Worm (Caenorhabditis elegans): Measurements from ENCODE around the gene F26D2.13.

DNA sequence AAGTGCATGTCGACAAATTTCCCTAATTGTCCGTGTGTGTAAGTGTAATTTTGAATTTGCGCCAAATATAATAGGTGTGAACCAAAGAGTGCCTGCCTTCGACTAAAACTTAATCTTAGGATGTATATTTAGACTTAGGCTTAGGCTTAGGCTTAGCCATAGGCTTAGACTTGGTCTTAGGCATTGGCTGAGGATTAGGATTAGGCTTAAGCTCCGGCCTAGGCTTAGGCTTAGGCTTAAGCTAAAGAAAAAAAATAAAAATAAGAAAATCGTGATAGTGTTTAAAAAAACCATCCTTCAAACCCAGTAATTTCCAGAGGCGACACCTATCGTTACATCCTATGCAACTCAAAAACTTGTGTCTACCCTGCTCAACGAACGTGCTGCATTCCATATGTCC lies 10.8 kb upstream of the F26D2.13 start:
- no peak for TF ChIP-seq pha-4 (GFP tag; IDR thresholded peaks at IDR 0.05)
- TF ChIP-seq pha-4 (tag; optimal IDR thresholded peaks at IDR 0.05): no peak
- no peak for TF ChIP-seq nhr-11 (tag; optimal IDR thresholded peaks at IDR 0.05)
- no peak for TF ChIP-seq nhr-77 (tag; optimal IDR thresholded peaks at IDR 0.05)
- TF ChIP-seq nhr-42 (GFP tag; IDR thresholded peaks at IDR 0.05): no peak
- TF ChIP-seq ztf-11 (tag; optimal IDR thresholded peaks at IDR 0.05): no peak
- TF ChIP-seq lir-3 (tag; optimal IDR thresholded peaks at IDR 0.05): no peak
- no peak for TF ChIP-seq nhr-10 (tag; optimal IDR thresholded peaks at IDR 0.05)
- no peak for TF ChIP-seq ceh-82 (tag; optimal IDR thresholded peaks at IDR 0.05)
- no peak for TF ChIP-seq ctbp-1 (GFP tag; IDR thresholded peaks at IDR 0.05)
- TF ChIP-seq dve-1 (tag; optimal IDR thresholded peaks at IDR 0.05; ENCODE audit: insufficient read depth): no peak
